Fruit fly (Drosophila melanogaster): Measurements from ENCODE around the gene Sr-CIII.
A peak's percentile ranks its signal among the peaks of the same experiment; 100 is the strongest.

dm6 chr2L:4124629-4125350 lies 4.6 kb downstream of the Sr-CIII start:
- peak; percentile 1 for TF ChIP-seq Met (GFP tag; optimal IDR thresholded peaks at IDR 0.05)
- no peak for TF ChIP-seq Hr4 (GFP tag; optimal IDR thresholded peaks at IDR 0.05)
- TF ChIP-seq CG6854 (GFP tag; optimal IDR thresholded peaks at IDR 0.05), result no peak
- TF ChIP-seq acj6 (GFP tag; optimal IDR thresholded peaks at IDR 0.05), result no peak
- TF ChIP-seq ss (GFP tag; optimal IDR thresholded peaks at IDR 0.05), result no peak
- no peak for TF ChIP-seq achi (GFP tag; optimal IDR thresholded peaks at IDR 0.05)
- no peak for TF ChIP-seq dac (GFP tag; optimal IDR thresholded peaks at IDR 0.05)
- no peak for TF ChIP-seq fd59A (GFP tag; optimal IDR thresholded peaks at IDR 0.05)
- no peak for TF ChIP-seq dsx (GFP tag; optimal IDR thresholded peaks at IDR 0.05; ENCODE audit: poor library complexity, severe bottlenecking)
- TF ChIP-seq esn (GFP tag; optimal IDR thresholded peaks at IDR 0.05), result no peak
